Worm (Caenorhabditis elegans) whole organism, early embryonic: Measurements from ENCODE around the gene toca-2.

Experiments
- aly-1 ChIP-seq: sonication (generic microtip); optimal IDR thresholded peaks from 2 replicates; lab custom pipeline; 2016; ENCODE audit warnings: missing genetic modification characterization, missing compliant biosample characterization
- ama-1 ChIP-seq: fragments of 150-350 bp; optimal IDR thresholded peaks from 2 replicates; lab custom pipeline; 2014
- ets-7 ChIP-seq: sonication (generic microtip); optimal IDR thresholded peaks from 2 replicates; lab custom pipeline; 2016; ENCODE audit warnings: missing genotype, missing genetic modification characterization, missing compliant biosample characterization
- flt-1 ChIP-seq: fragments of 200-800 bp; sonication (Bioruptor generic); IDR thresholded peaks from 2 replicates; pipeline ENCODE4 v1.3.6; 2022; ENCODE audit warnings: missing genetic modification characterization, missing compliant biosample characterization
- hnd-1 ChIP-seq: sonication (generic microtip); optimal IDR thresholded peaks from 2 replicates; lab custom pipeline; 2016; ENCODE audit warnings: missing genetic modification characterization, missing compliant biosample characterization
- pes-1 ChIP-seq: fragments of 200-800 bp; sonication (Bioruptor generic); IDR thresholded peaks from 2 replicates; pipeline ENCODE4 v1.3.6; 2022; ENCODE audit warnings: missing genetic modification reagents, missing genetic modification characterization, missing compliant biosample characterization
- tbx-11 ChIP-seq: fragments of 200-800 bp; sonication (Bioruptor generic); IDR thresholded peaks from 2 replicates; pipeline ENCODE4 v1.3.6; 2022; ENCODE audit warnings: missing genetic modification characterization, missing compliant biosample characterization
- tbx-37 ChIP-seq: fragments of 200-800 bp; sonication (Bioruptor generic); conservative IDR thresholded peaks from 2 replicates; pipeline ENCODE4 v1.3.6; 2022; ENCODE audit warnings: missing genetic modification reagents, missing genetic modification characterization, missing compliant biosample characterization
- tra-4 ChIP-seq: sonication (generic microtip); optimal IDR thresholded peaks from 2 replicates; lab custom pipeline; 2017; ENCODE audit warnings: missing genetic modification characterization, missing compliant biosample characterization

DNA sequence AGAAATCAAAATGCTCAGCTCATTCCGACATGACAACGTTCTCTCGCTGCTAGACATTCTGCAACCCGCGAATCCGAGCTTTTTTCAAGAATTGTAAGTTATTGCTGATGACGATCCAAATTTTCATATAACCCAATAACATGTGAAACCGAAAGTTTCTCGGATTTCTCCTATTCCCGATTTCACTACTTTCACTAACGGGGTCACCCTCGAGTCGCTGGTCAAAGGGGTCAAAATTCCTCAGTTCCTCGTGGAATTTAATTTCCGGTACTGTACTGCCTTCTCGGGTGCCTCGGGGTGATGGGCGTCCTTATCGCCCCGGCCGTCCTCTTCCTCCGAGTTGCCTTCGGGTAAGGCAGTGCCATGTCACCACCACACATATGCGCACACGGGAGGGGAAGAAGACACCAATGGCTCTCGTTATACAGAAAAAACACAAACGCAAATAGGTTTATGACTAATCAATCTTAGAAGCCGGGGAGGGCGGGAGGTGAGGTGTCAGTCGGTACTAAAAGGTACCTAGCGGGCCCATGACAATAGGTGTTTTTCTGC, 35.4 kb upstream of the toca-2 start:
- TF ChIP-seq tbx-11 (GFP tag; lab: Robert Waterston, UW): no peak
- peak; percentile 63 for TF ChIP-seq aly-1
- TF ChIP-seq pes-1 (GFP tag; lab: Robert Waterston, UW): peak; percentile 10; the same call in 1 of the 2 replicates
- no peak for TF ChIP-seq ama-1 (lab: Kevin White, UChicago)
- TF ChIP-seq tbx-37 (GFP tag; lab: Robert Waterston, UW): no peak
- no peak for TF ChIP-seq flt-1 (GFP tag; lab: Robert Waterston, UW)
- TF ChIP-seq ets-7: no peak
- TF ChIP-seq hnd-1 (tag; lab: Kevin White, UChicago): no peak
- TF ChIP-seq tra-4 (tag; lab: Kevin White, UChicago): no peak
